Fruit fly (Drosophila melanogaster) whole organism, prepupa: ENCODE measurements around the gene CG3349.
A peak's percentile ranks its signal among the peaks of the same experiment; 100 is the strongest.

Experiments used
- Blimp-1 ChIP-seq: fragments of 200-800 bp; sonication (Bioruptor generic); optimal IDR thresholded peaks from 3 replicates; lab custom pipeline; 2017; ENCODE audit warnings: missing biosample characterization, missing genetic modification characterization, mild to moderate bottlenecking, moderate library complexity, missing genetic modification reagents
- Met ChIP-seq: fragments of 200-800 bp; sonication (Bioruptor generic); optimal IDR thresholded peaks from 3 replicates; lab custom pipeline; 2016; ENCODE audit warnings: missing biosample characterization, missing genetic modification characterization

DNA sequence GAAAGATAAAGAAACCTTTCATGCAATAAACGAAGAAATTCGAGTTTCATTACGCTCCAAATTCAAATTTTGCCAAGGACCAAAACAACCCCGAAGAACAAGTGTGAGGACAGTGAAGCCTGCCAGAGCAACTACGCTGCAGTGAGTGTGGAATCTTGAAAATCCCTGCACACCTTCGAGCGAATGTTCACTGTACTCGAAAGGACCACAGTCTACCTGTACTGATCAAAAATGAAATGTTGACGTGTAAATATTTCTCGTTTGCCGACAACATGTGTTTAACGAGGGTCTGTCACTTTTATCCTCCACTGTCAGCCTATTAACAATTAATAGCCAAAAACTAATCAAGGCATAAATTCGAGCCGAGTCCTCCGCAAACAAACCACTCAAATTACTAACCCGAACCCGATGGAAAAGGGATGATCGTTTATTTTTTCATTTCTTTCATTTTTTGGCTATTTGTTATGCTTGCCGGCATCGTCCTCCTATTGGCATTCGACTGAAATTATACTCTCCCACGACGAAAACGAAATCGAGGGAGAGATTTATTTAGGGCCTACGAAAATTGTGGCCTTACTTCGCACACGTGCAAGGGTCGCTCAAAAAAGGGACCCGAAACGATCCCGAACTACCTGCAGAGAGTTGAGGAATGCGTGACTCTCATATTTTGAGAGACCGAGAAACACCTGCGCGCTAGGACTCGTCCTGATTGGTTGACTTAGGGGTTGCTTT lies 7.4 kb upstream of the CG3349 start:
- TF ChIP-seq Met (peak; percentile 37), Blimp-1 (GFP tag; lab: Kevin White, UChicago) (no peak)
